Fruit fly (Drosophila melanogaster) whole organism, prepupa: ENCODE measurements around the gene Jupiter.

Experiments
- Blimp-1 ChIP-seq: fragments of 200-800 bp; sonication (Bioruptor generic); optimal IDR thresholded peaks from 3 replicates; lab custom pipeline; 2017; ENCODE audit warnings: missing biosample characterization, missing genetic modification characterization, mild to moderate bottlenecking, moderate library complexity, missing genetic modification reagents
- CG10631 ChIP-seq: fragments of 200-800 bp; sonication (Bioruptor generic); optimal IDR thresholded peaks from 2 replicates; lab custom pipeline; 2016; ENCODE audit warnings: missing biosample characterization, missing genetic modification characterization
- CG10669 ChIP-seq: fragments of 200-800 bp; sonication (Bioruptor generic); optimal IDR thresholded peaks from 3 replicates; lab custom pipeline; 2018; ENCODE audit warnings: missing biosample characterization, mild to moderate bottlenecking, missing genetic modification characterization, moderate library complexity
- CG11294 ChIP-seq: fragments of 200-800 bp; sonication (Bioruptor generic); IDR thresholded peaks from 2 replicates; pipeline ENCODE4 v1.3.6; 2022; ENCODE audit warnings: missing biosample characterization, missing genetic modification characterization
- CG11762 ChIP-seq: fragments of 200-800 bp; sonication (Bioruptor generic); optimal IDR thresholded peaks from 3 replicates; lab custom pipeline; 2016; ENCODE audit warnings: missing biosample characterization, missing genetic modification characterization; ENCODE audit not compliant: insufficient read depth
- CG11902 ChIP-seq: fragments of 200-800 bp; sonication (Bioruptor generic); optimal IDR thresholded peaks from 3 replicates; lab custom pipeline; 2016; ENCODE audit warnings: missing biosample characterization, missing genetic modification characterization
- CG15336 ChIP-seq: fragments of 200-800 bp; sonication (Bioruptor generic); IDR thresholded peaks from 2 replicates; pipeline ENCODE4 v1.3.6; 2022; ENCODE audit warnings: missing biosample characterization, missing genetic modification characterization
- CG1621 ChIP-seq: fragments of 200-800 bp; sonication (Bioruptor generic); optimal IDR thresholded peaks from 3 replicates; lab custom pipeline; 2018; ENCODE audit warnings: missing biosample characterization, mild to moderate bottlenecking, missing genetic modification characterization
- CG3032 ChIP-seq: fragments of 200-800 bp; optimal IDR thresholded peaks from 2 replicates; lab custom pipeline; 2019; ENCODE audit warnings: missing biosample characterization, mild to moderate bottlenecking, missing genetic modification characterization, moderate library complexity
- CG32006 ChIP-seq: fragments of 200-800 bp; sonication (Bioruptor generic); optimal IDR thresholded peaks from 3 replicates; lab custom pipeline; 2017; ENCODE audit warnings: missing biosample characterization, mild to moderate bottlenecking, missing genetic modification characterization
- CG34406 ChIP-seq: fragments of 200-800 bp; sonication (Bioruptor generic); optimal IDR thresholded peaks from 3 replicates; lab custom pipeline; 2016; ENCODE audit warnings: missing biosample characterization, missing genetic modification characterization
- CG6163 ChIP-seq: fragments of 200-800 bp; sonication (Bioruptor generic); IDR thresholded peaks from 3 replicates; pipeline ENCODE4 v1.3.6; 2022; ENCODE audit warnings: missing biosample characterization, missing genetic modification characterization
- CG6276 ChIP-seq: fragments of 200-800 bp; sonication (Bioruptor generic); optimal IDR thresholded peaks from 2 replicates; lab custom pipeline; 2017; ENCODE audit warnings: missing biosample characterization, mild to moderate bottlenecking, missing genetic modification characterization
- CG6792 ChIP-seq: fragments of 200-800 bp; sonication (Bioruptor generic); optimal IDR thresholded peaks from 3 replicates; lab custom pipeline; 2016; ENCODE audit warnings: missing biosample characterization, missing genetic modification characterization
- CG6854 ChIP-seq: fragments of 200-800 bp; sonication (Bioruptor generic); optimal IDR thresholded peaks from 2 replicates; lab custom pipeline; 2017; ENCODE audit warnings: missing biosample characterization, mild to moderate bottlenecking, missing genetic modification characterization
- CG7368 ChIP-seq: fragments of 200-800 bp; sonication (Bioruptor generic); optimal IDR thresholded peaks from 3 replicates; lab custom pipeline; 2016; ENCODE audit warnings: missing biosample characterization, missing genetic modification characterization
- CG8319 ChIP-seq: fragments of 200-800 bp; sonication (Bioruptor generic); optimal IDR thresholded peaks from 3 replicates; lab custom pipeline; 2016; ENCODE audit warnings: missing biosample characterization, missing genetic modification characterization
- CG8632 ChIP-seq: fragments of 200-800 bp; sonication (Bioruptor generic); optimal IDR thresholded peaks from 3 replicates; lab custom pipeline; 2016; ENCODE audit warnings: missing biosample characterization, missing genetic modification characterization
- CG9139 ChIP-seq: fragments of 200-800 bp; sonication (Bioruptor generic); optimal IDR thresholded peaks from 3 replicates; lab custom pipeline; 2017; ENCODE audit warnings: missing biosample characterization, mild to moderate bottlenecking, missing genetic modification characterization
- Eip75B ChIP-seq: fragments of 200-800 bp; sonication (Bioruptor generic); optimal IDR thresholded peaks from 3 replicates; lab custom pipeline; 2016; ENCODE audit warnings: missing biosample characterization, missing genetic modification characterization
- Eip78C ChIP-seq: fragments of 200-800 bp; sonication (Bioruptor generic); peaks from one replicate; lab custom pipeline; 2016; ENCODE audit warnings: missing biosample characterization, missing genetic modification characterization
- Ets21C ChIP-seq: fragments of 200-800 bp; sonication (Bioruptor generic); optimal IDR thresholded peaks from 3 replicates; lab custom pipeline; 2016; ENCODE audit warnings: missing biosample characterization, missing genetic modification characterization
- Ets96B ChIP-seq: fragments of 200-800 bp; optimal IDR thresholded peaks from 2 replicates; lab custom pipeline; 2019; ENCODE audit warnings: missing biosample characterization, mild to moderate bottlenecking, missing genetic modification characterization, moderate library complexity
- Gug ChIP-seq: fragments of 200-800 bp; sonication (Bioruptor generic); IDR thresholded peaks from 2 replicates; pipeline ENCODE4 v1.3.6; 2022; ENCODE audit warnings: missing biosample characterization, missing genetic modification characterization
- Hr38 ChIP-seq: sonication (Bioruptor generic); optimal IDR thresholded peaks from 2 replicates; lab custom pipeline; 2016; ENCODE audit warnings: missing biosample characterization, missing genetic modification characterization
- Hr39 ChIP-seq: fragments of 200-800 bp; sonication (Bioruptor generic); optimal IDR thresholded peaks from 2 replicates; lab custom pipeline; 2016; ENCODE audit warnings: missing biosample characterization, missing genetic modification characterization
- Hr4 ChIP-seq: fragments of 200-800 bp; sonication (Bioruptor generic); optimal IDR thresholded peaks from 3 replicates; lab custom pipeline; 2016; ENCODE audit warnings: missing biosample characterization, missing genetic modification characterization
- Met ChIP-seq: fragments of 200-800 bp; sonication (Bioruptor generic); optimal IDR thresholded peaks from 3 replicates; lab custom pipeline; 2016; ENCODE audit warnings: missing biosample characterization, missing genetic modification characterization
- OdsH ChIP-seq: fragments of 200-800 bp; sonication (Bioruptor generic); optimal IDR thresholded peaks from 3 replicates; lab custom pipeline; 2016; ENCODE audit warnings: missing biosample characterization, missing genetic modification characterization
- Smox ChIP-seq: fragments of 200-800 bp; sonication (Bioruptor generic); optimal IDR thresholded peaks from 3 replicates; lab custom pipeline; 2016; ENCODE audit warnings: missing biosample characterization, missing genetic modification characterization
- Sox102F ChIP-seq: fragments of 200-800 bp; sonication (Bioruptor generic); optimal IDR thresholded peaks from 2 replicates; lab custom pipeline; 2016; ENCODE audit warnings: missing biosample characterization, mild to moderate bottlenecking, missing genetic modification characterization
- Sox14 ChIP-seq: fragments of 200-800 bp; sonication (Bioruptor generic); optimal IDR thresholded peaks from 3 replicates; lab custom pipeline; 2016; ENCODE audit warnings: missing biosample characterization, missing genetic modification characterization
- Sox15 ChIP-seq: fragments of 200-800 bp; sonication (Bioruptor generic); optimal IDR thresholded peaks from 3 replicates; lab custom pipeline; 2016; ENCODE audit warnings: missing biosample characterization, missing genetic modification characterization
- achi ChIP-seq: fragments of 200-800 bp; sonication (Bioruptor generic); optimal IDR thresholded peaks from 3 replicates; lab custom pipeline; 2016; ENCODE audit warnings: missing biosample characterization, missing genetic modification characterization
- cyc ChIP-seq: fragments of 200-800 bp; sonication (Bioruptor generic); optimal IDR thresholded peaks from 3 replicates; lab custom pipeline; 2016; ENCODE audit warnings: missing biosample characterization, missing genetic modification characterization
- dac ChIP-seq: fragments of 200-800 bp; sonication (Bioruptor generic); optimal IDR thresholded peaks from 2 replicates; lab custom pipeline; 2017; ENCODE audit warnings: missing biosample characterization, mild to moderate bottlenecking, missing genetic modification characterization
- eg ChIP-seq: fragments of 200-800 bp; sonication (Bioruptor generic); IDR thresholded peaks from 3 replicates; pipeline ENCODE4 v1.3.6; 2022; ENCODE audit warnings: missing biosample characterization, missing genetic modification characterization
- esn ChIP-seq: fragments of 200-800 bp; sonication (Bioruptor generic); optimal IDR thresholded peaks from 2 replicates; lab custom pipeline; 2016; ENCODE audit warnings: missing biosample characterization, mild to moderate bottlenecking, missing genetic modification characterization, moderate library complexity
- fd59A ChIP-seq: fragments of 200-800 bp; sonication (Bioruptor generic); optimal IDR thresholded peaks from 2 replicates; lab custom pipeline; 2017; ENCODE audit warnings: missing biosample characterization, mild to moderate bottlenecking, missing genetic modification characterization, missing genetic modification reagents
- fd85E ChIP-seq: fragments of 200-800 bp; sonication (Bioruptor generic); optimal IDR thresholded peaks from 3 replicates; lab custom pipeline; 2016; ENCODE audit warnings: missing biosample characterization, missing genetic modification characterization
- fkh ChIP-seq: fragments of 200-800 bp; sonication (Bioruptor generic); optimal IDR thresholded peaks from 3 replicates; lab custom pipeline; 2017; ENCODE audit warnings: missing biosample characterization, mild to moderate bottlenecking, missing genetic modification characterization, moderate library complexity
- net ChIP-seq: fragments of 200-800 bp; sonication (Bioruptor generic); optimal IDR thresholded peaks from 3 replicates; lab custom pipeline; 2016; ENCODE audit warnings: missing biosample characterization, missing genetic modification characterization
- pdm3 ChIP-seq: fragments of 200-800 bp; sonication (Bioruptor generic); optimal IDR thresholded peaks from 3 replicates; lab custom pipeline; 2016; ENCODE audit warnings: missing biosample characterization, missing genetic modification characterization
- salr ChIP-seq, 2 experiments: fragments of 200-800 bp; sonication (Bioruptor generic); optimal IDR thresholded peaks; 3 replicates each; lab custom pipeline; 2016 to 2018; ENCODE audit warnings: missing biosample characterization in 2 of 2, missing genetic modification characterization in 2 of 2, mild to moderate bottlenecking in 1 of 2
- spab ChIP-seq: fragments of 200-800 bp; sonication (Bioruptor generic); optimal IDR thresholded peaks from 2 replicates; lab custom pipeline; 2017; ENCODE audit warnings: missing biosample characterization, mild to moderate bottlenecking, missing genetic modification characterization, missing genetic modification reagents
- svp ChIP-seq: fragments of 200-800 bp; sonication (Bioruptor generic); peaks from one replicate; lab custom pipeline; 2016; ENCODE audit warnings: missing biosample characterization, missing genetic modification characterization
- topi ChIP-seq: fragments of 200-800 bp; sonication (Bioruptor generic); optimal IDR thresholded peaks from 3 replicates; lab custom pipeline; 2016; ENCODE audit warnings: missing biosample characterization, missing genetic modification characterization

Gene Jupiter

DNA sequence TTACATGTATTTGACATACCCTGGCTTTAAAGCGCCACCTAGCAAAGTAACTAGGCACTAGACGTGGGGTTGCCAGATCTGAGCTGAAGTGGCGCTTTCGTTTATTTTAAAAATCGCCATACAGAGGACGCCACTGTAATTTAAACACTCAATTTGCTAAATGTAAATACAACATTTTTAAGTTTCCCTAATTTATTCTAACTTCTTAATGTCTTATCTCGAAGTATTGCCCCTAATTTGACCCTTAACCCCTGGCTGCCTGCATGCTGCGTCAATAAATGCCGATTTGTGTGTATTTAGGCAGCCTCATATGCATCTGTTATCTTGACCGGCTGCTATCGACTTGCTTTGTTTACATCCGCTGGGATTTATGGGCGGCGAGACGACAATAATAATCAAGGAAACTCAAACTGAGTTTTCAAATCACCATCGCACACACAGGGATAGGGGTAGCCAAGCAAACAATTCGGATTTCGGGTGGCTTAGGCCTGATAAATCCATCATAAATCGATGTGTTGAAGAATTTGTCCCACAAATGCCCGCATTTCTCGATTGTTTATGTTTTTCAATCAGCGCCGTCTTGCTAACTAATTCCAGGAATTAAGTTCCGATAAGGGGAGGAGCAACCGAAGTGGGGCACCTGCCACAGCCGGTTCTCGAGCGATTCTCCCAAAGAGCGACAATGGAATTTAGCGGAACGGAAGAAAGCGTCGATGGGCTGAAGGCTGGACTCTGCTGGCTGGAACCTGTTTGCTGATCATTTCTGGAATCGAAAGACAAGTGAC is 6.3 kb downstream of the Jupiter start (continued):
- TF ChIP-seq salr (GFP tag; optimal IDR thresholded peaks at IDR 0.05; lab: Kevin White, UChicago), result no peak
- no peak for TF ChIP-seq Hr38 (GFP tag; lab: Kevin White, UChicago)
- TF ChIP-seq CG3032, result peak; percentile 5
- TF ChIP-seq OdsH, result peak; percentile 22
- TF ChIP-seq Hr4 (GFP tag; lab: Kevin White, UChicago), result no peak
- no peak for TF ChIP-seq CG1621
- TF ChIP-seq Sox102F (GFP tag; lab: Kevin White, UChicago), result no peak
- peak; percentile 77 for TF ChIP-seq fkh (GFP tag; lab: Kevin White, UChicago)
- no peak for TF ChIP-seq net (GFP tag; lab: Kevin White, UChicago)
- no peak for TF ChIP-seq CG6163 (GFP tag; lab: Robert Waterston, UW)
- TF ChIP-seq Hr39 (GFP tag; lab: Kevin White, UChicago), result peak; percentile 69
- TF ChIP-seq achi, result no peak
- peak; percentile 89 for TF ChIP-seq svp (GFP tag; lab: Kevin White, UChicago)

dm6 chr3R:11612467-11612866 is 7.2 kb downstream of the Jupiter start:
- no peak for TF ChIP-seq Smox (GFP tag; lab: Kevin White, UChicago)
- no peak for TF ChIP-seq cyc (GFP tag; lab: Kevin White, UChicago)
- no peak for TF ChIP-seq Sox15
- no peak for TF ChIP-seq Sox14
- TF ChIP-seq CG8632, result no peak
- TF ChIP-seq topi (GFP tag; lab: Kevin White, UChicago), result no peak
- no peak for TF ChIP-seq Hr38 (GFP tag; lab: Kevin White, UChicago)
- TF ChIP-seq CG34406 (GFP tag; lab: Kevin White, UChicago), result no peak
- no peak for TF ChIP-seq CG11902
- peak; percentile 30 for TF ChIP-seq CG32006 (GFP tag; lab: Kevin White, UChicago)
- TF ChIP-seq esn (GFP tag; lab: Kevin White, UChicago), result no peak
- no peak for TF ChIP-seq fd85E (GFP tag; lab: Kevin White, UChicago)
- peak; percentile 57 for TF ChIP-seq Eip78C (GFP tag; lab: Kevin White, UChicago)
- no peak for TF ChIP-seq Blimp-1
- no peak for TF ChIP-seq eg (GFP tag; lab: Robert Waterston, UW)
- TF ChIP-seq Hr4 (GFP tag; lab: Kevin White, UChicago), result peak; percentile 15
- TF ChIP-seq CG15336, result peak; percentile 55
- TF ChIP-seq achi, result no peak
- TF ChIP-seq, all 60 proteins: peak for 4

DNA sequence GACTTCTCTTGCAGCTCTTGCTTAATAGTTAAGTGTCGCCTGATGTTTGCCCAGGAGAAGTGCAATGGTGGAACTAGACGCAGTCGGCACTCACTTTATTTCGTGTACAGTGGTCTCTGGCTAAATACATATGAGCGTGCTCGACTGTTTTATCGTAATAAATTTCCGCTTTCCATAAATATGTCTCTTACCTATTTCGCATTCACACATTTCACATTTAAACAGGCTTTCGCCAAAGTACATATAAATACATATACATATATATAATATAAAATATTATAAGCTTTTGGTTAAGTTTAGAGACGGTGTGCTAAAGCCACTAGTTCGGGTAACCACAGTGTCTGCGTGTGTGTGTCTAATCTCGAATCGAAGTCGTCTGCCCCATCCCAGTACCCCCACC is 13.0 kb downstream of the Jupiter start:
- TF ChIP-seq CG10631 (GFP tag; lab: Kevin White, UChicago), result no peak
- TF ChIP-seq fd59A (GFP tag; lab: Kevin White, UChicago), result no peak
- TF ChIP-seq Met (GFP tag; lab: Kevin White, UChicago), result no peak
- peak; percentile 58 for TF ChIP-seq CG6276 (GFP tag; lab: Kevin White, UChicago)
- TF ChIP-seq Sox15, result no peak
- TF ChIP-seq Gug (GFP tag; lab: Robert Waterston, UW), result no peak; the same call in 1 of the 2 replicates
- no peak for TF ChIP-seq fd85E (GFP tag; lab: Kevin White, UChicago)
- TF ChIP-seq Hr39 (GFP tag; lab: Kevin White, UChicago), result no peak
- peak; percentile 56 for TF ChIP-seq dac
- no peak for TF ChIP-seq CG9139 (GFP tag; lab: Kevin White, UChicago)
- TF ChIP-seq CG11294, result no peak
- no peak for TF ChIP-seq CG8632
- no peak for TF ChIP-seq CG8319
- no peak for TF ChIP-seq Eip75B (GFP tag; lab: Kevin White, UChicago)
- TF ChIP-seq CG7368 (GFP tag; lab: Kevin White, UChicago), result no peak
- no peak for TF ChIP-seq CG10669 (GFP tag; lab: Kevin White, UChicago)
- TF ChIP-seq Hr4 (GFP tag; lab: Kevin White, UChicago), result peak; percentile 47
- peak; percentile 62; the same call in 1 of the 2 replicates for TF ChIP-seq CG15336
- TF ChIP-seq Blimp-1, result no peak
- TF ChIP-seq CG6792 (GFP tag; lab: Kevin White, UChicago), result no peak
- no peak for TF ChIP-seq Ets21C (GFP tag; lab: Kevin White, UChicago)
- TF ChIP-seq CG6854 (GFP tag; lab: Kevin White, UChicago), result no peak
- TF ChIP-seq svp (GFP tag; lab: Kevin White, UChicago), result peak; percentile 12
- peak; percentile 36; the same call in 1 of the 3 replicates for TF ChIP-seq eg (GFP tag; lab: Robert Waterston, UW)
- no peak for TF ChIP-seq CG11762 (GFP tag; lab: Kevin White, UChicago)
- TF ChIP-seq pdm3, result no peak
- TF ChIP-seq esn (GFP tag; lab: Kevin White, UChicago), result no peak
- no peak for TF ChIP-seq spab (GFP tag; lab: Kevin White, UChicago)
- no peak for TF ChIP-seq Ets96B (tag; lab: Kevin White, UChicago)
